Worm (Caenorhabditis elegans) whole organism, L3 larva: ENCODE results near the gene usp-50.

ENCODE experiments used
- ZK546.5 ChIP-seq: sonication (generic microtip); optimal IDR thresholded peaks from 2 replicates; lab custom pipeline; 2017; ENCODE audit warnings: missing biosample characterization, missing genetic modification characterization
- ama-1 ChIP-seq: fragments of 150-350 bp; optimal IDR thresholded peaks from 2 replicates; lab custom pipeline; 2018
- fkh-10 ChIP-seq: sonication (generic microtip); optimal IDR thresholded peaks from 2 replicates; lab custom pipeline; 2017; ENCODE audit warnings: missing biosample characterization, missing genetic modification reagents, missing genetic modification characterization
- jun-1 ChIP-seq: fragments of 150-350 bp; optimal IDR thresholded peaks from 2 replicates; lab custom pipeline; 2014; ENCODE audit warnings: missing biosample characterization, missing genetic modification reagents, missing genetic modification characterization
- nhr-77 ChIP-seq: fragments of 150-350 bp; optimal IDR thresholded peaks from 2 replicates; lab custom pipeline; 2014; ENCODE audit warnings: missing biosample characterization, missing genetic modification characterization
- skn-1 ChIP-seq: fragments of 150-350 bp; optimal IDR thresholded peaks from 2 replicates; lab custom pipeline; 2014; ENCODE audit warnings: missing biosample characterization, missing genetic modification characterization
- unc-39 ChIP-seq: sonication (generic microtip); optimal IDR thresholded peaks from 4 replicates; lab custom pipeline; 2017; ENCODE audit warnings: missing biosample characterization, missing genetic modification characterization

DNA sequence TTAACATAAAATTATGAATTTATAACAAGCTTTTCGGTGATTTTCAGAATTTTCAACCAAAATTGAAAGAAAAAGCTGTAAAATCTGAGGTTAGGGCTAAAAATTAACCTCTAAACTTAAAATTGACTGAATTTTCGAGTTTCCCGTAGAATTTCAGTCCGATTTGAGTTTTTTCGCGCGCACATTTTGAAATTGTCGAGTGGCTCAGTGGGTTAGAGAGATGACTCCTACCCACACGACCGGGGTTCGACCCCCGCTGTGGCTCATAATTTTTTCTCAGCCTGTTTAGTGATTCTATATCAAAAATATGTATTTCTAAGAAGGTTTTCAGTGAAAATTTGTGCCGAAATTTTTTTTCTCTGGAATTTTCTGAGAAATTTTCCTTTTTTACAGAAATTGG lies 7.1 kb downstream of the usp-50 start:
- TF ChIP-seq nhr-77 (no peak), jun-1 (tag; lab: Kevin White, UChicago) (no peak), fkh-10 (GFP tag; lab: Kevin White, UChicago) (no peak), ama-1 (lab: Kevin White, UChicago) (no peak), unc-39 (tag; lab: Kevin White, UChicago) (no peak), skn-1 (no peak), ZK546.5 (tag; lab: Kevin White, UChicago) (no peak)
